Fruit fly (Drosophila melanogaster) whole organism, prepupa: ENCODE data around the gene be.

Experiments
- Blimp-1 ChIP-seq: fragments of 200-800 bp; sonication (Bioruptor generic); optimal IDR thresholded peaks from 3 replicates; lab custom pipeline; 2017; ENCODE audit warnings: missing biosample characterization, missing genetic modification characterization, mild to moderate bottlenecking, moderate library complexity, missing genetic modification reagents
- CG10631 ChIP-seq: fragments of 200-800 bp; sonication (Bioruptor generic); optimal IDR thresholded peaks from 2 replicates; lab custom pipeline; 2016; ENCODE audit warnings: missing biosample characterization, missing genetic modification characterization
- CG10669 ChIP-seq: fragments of 200-800 bp; sonication (Bioruptor generic); optimal IDR thresholded peaks from 3 replicates; lab custom pipeline; 2018; ENCODE audit warnings: missing biosample characterization, mild to moderate bottlenecking, missing genetic modification characterization, moderate library complexity
- CG11294 ChIP-seq: fragments of 200-800 bp; sonication (Bioruptor generic); IDR thresholded peaks from 2 replicates; pipeline ENCODE4 v1.3.6; 2022; ENCODE audit warnings: missing biosample characterization, missing genetic modification characterization
- CG11762 ChIP-seq: fragments of 200-800 bp; sonication (Bioruptor generic); optimal IDR thresholded peaks from 3 replicates; lab custom pipeline; 2016; ENCODE audit warnings: missing biosample characterization, missing genetic modification characterization; ENCODE audit not compliant: insufficient read depth
- CG11902 ChIP-seq: fragments of 200-800 bp; sonication (Bioruptor generic); optimal IDR thresholded peaks from 3 replicates; lab custom pipeline; 2016; ENCODE audit warnings: missing biosample characterization, missing genetic modification characterization
- CG15336 ChIP-seq: fragments of 200-800 bp; sonication (Bioruptor generic); IDR thresholded peaks from 2 replicates; pipeline ENCODE4 v1.3.6; 2022; ENCODE audit warnings: missing biosample characterization, missing genetic modification characterization
- CG16779 ChIP-seq: fragments of 200-800 bp; sonication (Bioruptor generic); optimal IDR thresholded peaks from 3 replicates; lab custom pipeline; 2017; ENCODE audit warnings: missing biosample characterization, mild to moderate bottlenecking, missing genetic modification characterization
- CG3032 ChIP-seq: fragments of 200-800 bp; optimal IDR thresholded peaks from 2 replicates; lab custom pipeline; 2019; ENCODE audit warnings: missing biosample characterization, mild to moderate bottlenecking, missing genetic modification characterization, moderate library complexity
- CG34406 ChIP-seq: fragments of 200-800 bp; sonication (Bioruptor generic); optimal IDR thresholded peaks from 3 replicates; lab custom pipeline; 2016; ENCODE audit warnings: missing biosample characterization, missing genetic modification characterization
- CG3919 ChIP-seq: fragments of 200-800 bp; sonication (Bioruptor generic); optimal IDR thresholded peaks from 3 replicates; lab custom pipeline; 2016; ENCODE audit warnings: missing biosample characterization, missing genetic modification characterization
- CG4318 ChIP-seq: fragments of 200-800 bp; sonication (Bioruptor generic); optimal IDR thresholded peaks from 3 replicates; lab custom pipeline; 2017; ENCODE audit warnings: missing biosample characterization, mild to moderate bottlenecking, missing genetic modification characterization
- CG6163 ChIP-seq: fragments of 200-800 bp; sonication (Bioruptor generic); IDR thresholded peaks from 3 replicates; pipeline ENCODE4 v1.3.6; 2022; ENCODE audit warnings: missing biosample characterization, missing genetic modification characterization
- CG6276 ChIP-seq: fragments of 200-800 bp; sonication (Bioruptor generic); optimal IDR thresholded peaks from 2 replicates; lab custom pipeline; 2017; ENCODE audit warnings: missing biosample characterization, mild to moderate bottlenecking, missing genetic modification characterization
- CG6792 ChIP-seq: fragments of 200-800 bp; sonication (Bioruptor generic); optimal IDR thresholded peaks from 3 replicates; lab custom pipeline; 2016; ENCODE audit warnings: missing biosample characterization, missing genetic modification characterization
- CG6808 ChIP-seq: fragments of 200-800 bp; sonication (Bioruptor generic); optimal IDR thresholded peaks from 3 replicates; lab custom pipeline; 2017; ENCODE audit warnings: missing biosample characterization, missing genetic modification characterization, mild to moderate bottlenecking, moderate library complexity, missing genetic modification reagents
- CG6854 ChIP-seq: fragments of 200-800 bp; sonication (Bioruptor generic); optimal IDR thresholded peaks from 2 replicates; lab custom pipeline; 2017; ENCODE audit warnings: missing biosample characterization, mild to moderate bottlenecking, missing genetic modification characterization
- CG8119 ChIP-seq: fragments of 200-800 bp; sonication (Bioruptor generic); IDR thresholded peaks from 3 replicates; pipeline ENCODE4 v1.3.6; 2022; ENCODE audit warnings: missing biosample characterization, missing genetic modification characterization
- CG8319 ChIP-seq: fragments of 200-800 bp; sonication (Bioruptor generic); optimal IDR thresholded peaks from 3 replicates; lab custom pipeline; 2016; ENCODE audit warnings: missing biosample characterization, missing genetic modification characterization
- CG8632 ChIP-seq: fragments of 200-800 bp; sonication (Bioruptor generic); optimal IDR thresholded peaks from 3 replicates; lab custom pipeline; 2016; ENCODE audit warnings: missing biosample characterization, missing genetic modification characterization
- CG9139 ChIP-seq: fragments of 200-800 bp; sonication (Bioruptor generic); optimal IDR thresholded peaks from 3 replicates; lab custom pipeline; 2017; ENCODE audit warnings: missing biosample characterization, mild to moderate bottlenecking, missing genetic modification characterization
- Eip75B ChIP-seq: fragments of 200-800 bp; sonication (Bioruptor generic); optimal IDR thresholded peaks from 3 replicates; lab custom pipeline; 2016; ENCODE audit warnings: missing biosample characterization, missing genetic modification characterization
- Eip93F ChIP-seq: fragments of 200-800 bp; sonication (Bioruptor generic); optimal IDR thresholded peaks from 2 replicates; lab custom pipeline; 2016; ENCODE audit warnings: missing biosample characterization, mild to moderate bottlenecking, missing genetic modification characterization
- Ets21C ChIP-seq: fragments of 200-800 bp; sonication (Bioruptor generic); optimal IDR thresholded peaks from 3 replicates; lab custom pipeline; 2016; ENCODE audit warnings: missing biosample characterization, missing genetic modification characterization
- Ets96B ChIP-seq: fragments of 200-800 bp; optimal IDR thresholded peaks from 2 replicates; lab custom pipeline; 2019; ENCODE audit warnings: missing biosample characterization, mild to moderate bottlenecking, missing genetic modification characterization, moderate library complexity
- Gug ChIP-seq: fragments of 200-800 bp; sonication (Bioruptor generic); IDR thresholded peaks from 2 replicates; pipeline ENCODE4 v1.3.6; 2022; ENCODE audit warnings: missing biosample characterization, missing genetic modification characterization
- Hr39 ChIP-seq: fragments of 200-800 bp; sonication (Bioruptor generic); optimal IDR thresholded peaks from 2 replicates; lab custom pipeline; 2016; ENCODE audit warnings: missing biosample characterization, missing genetic modification characterization
- Hr4 ChIP-seq: fragments of 200-800 bp; sonication (Bioruptor generic); optimal IDR thresholded peaks from 3 replicates; lab custom pipeline; 2016; ENCODE audit warnings: missing biosample characterization, missing genetic modification characterization
- Lpt ChIP-seq: fragments of 200-800 bp; sonication (Bioruptor generic); optimal IDR thresholded peaks from 3 replicates; lab custom pipeline; 2016; ENCODE audit warnings: missing biosample characterization, missing genetic modification characterization
- Met ChIP-seq: fragments of 200-800 bp; sonication (Bioruptor generic); optimal IDR thresholded peaks from 3 replicates; lab custom pipeline; 2016; ENCODE audit warnings: missing biosample characterization, missing genetic modification characterization
- OdsH ChIP-seq: fragments of 200-800 bp; sonication (Bioruptor generic); optimal IDR thresholded peaks from 3 replicates; lab custom pipeline; 2016; ENCODE audit warnings: missing biosample characterization, missing genetic modification characterization
- Smox ChIP-seq: fragments of 200-800 bp; sonication (Bioruptor generic); optimal IDR thresholded peaks from 3 replicates; lab custom pipeline; 2016; ENCODE audit warnings: missing biosample characterization, missing genetic modification characterization
- Sox14 ChIP-seq: fragments of 200-800 bp; sonication (Bioruptor generic); optimal IDR thresholded peaks from 3 replicates; lab custom pipeline; 2016; ENCODE audit warnings: missing biosample characterization, missing genetic modification characterization
- Sox15 ChIP-seq: fragments of 200-800 bp; sonication (Bioruptor generic); optimal IDR thresholded peaks from 3 replicates; lab custom pipeline; 2016; ENCODE audit warnings: missing biosample characterization, missing genetic modification characterization
- achi ChIP-seq: fragments of 200-800 bp; sonication (Bioruptor generic); optimal IDR thresholded peaks from 3 replicates; lab custom pipeline; 2016; ENCODE audit warnings: missing biosample characterization, missing genetic modification characterization
- acj6 ChIP-seq: fragments of 200-800 bp; sonication (Bioruptor generic); optimal IDR thresholded peaks from 3 replicates; lab custom pipeline; 2016; ENCODE audit warnings: missing biosample characterization, missing genetic modification characterization
- dsx ChIP-seq: fragments of 200-800 bp; optimal IDR thresholded peaks from 3 replicates; lab custom pipeline; 2019; ENCODE audit warnings: missing biosample characterization, mild to moderate bottlenecking, missing genetic modification characterization, moderate library complexity; ENCODE audit not compliant: poor library complexity, severe bottlenecking
- eg ChIP-seq: fragments of 200-800 bp; sonication (Bioruptor generic); IDR thresholded peaks from 3 replicates; pipeline ENCODE4 v1.3.6; 2022; ENCODE audit warnings: missing biosample characterization, missing genetic modification characterization
- esn ChIP-seq: fragments of 200-800 bp; sonication (Bioruptor generic); optimal IDR thresholded peaks from 2 replicates; lab custom pipeline; 2016; ENCODE audit warnings: missing biosample characterization, mild to moderate bottlenecking, missing genetic modification characterization, moderate library complexity
- fd59A ChIP-seq: fragments of 200-800 bp; sonication (Bioruptor generic); optimal IDR thresholded peaks from 2 replicates; lab custom pipeline; 2017; ENCODE audit warnings: missing biosample characterization, mild to moderate bottlenecking, missing genetic modification characterization, missing genetic modification reagents
- fd85E ChIP-seq: fragments of 200-800 bp; sonication (Bioruptor generic); optimal IDR thresholded peaks from 3 replicates; lab custom pipeline; 2016; ENCODE audit warnings: missing biosample characterization, missing genetic modification characterization
- fkh ChIP-seq: fragments of 200-800 bp; sonication (Bioruptor generic); optimal IDR thresholded peaks from 3 replicates; lab custom pipeline; 2017; ENCODE audit warnings: missing biosample characterization, mild to moderate bottlenecking, missing genetic modification characterization, moderate library complexity
- lz ChIP-seq: fragments of 200-800 bp; sonication (Bioruptor generic); optimal IDR thresholded peaks from 3 replicates; lab custom pipeline; 2016; ENCODE audit warnings: missing biosample characterization, missing genetic modification characterization
- net ChIP-seq: fragments of 200-800 bp; sonication (Bioruptor generic); optimal IDR thresholded peaks from 3 replicates; lab custom pipeline; 2016; ENCODE audit warnings: missing biosample characterization, missing genetic modification characterization
- salr ChIP-seq, 2 experiments: fragments of 200-800 bp; sonication (Bioruptor generic); optimal IDR thresholded peaks; 3 replicates each; lab custom pipeline; 2016 to 2018; ENCODE audit warnings: missing biosample characterization in 2 of 2, missing genetic modification characterization in 2 of 2, mild to moderate bottlenecking in 1 of 2
- ss ChIP-seq, 2 experiments: fragments of 200-800 bp; sonication (Bioruptor generic); optimal IDR thresholded peaks; 2 replicates in 1 of 2; 3 replicates in 1 of 2; lab custom pipeline; 2017 to 2018; ENCODE audit warnings: mild to moderate bottlenecking in 2 of 2, missing biosample characterization in 2 of 2, missing genetic modification characterization in 2 of 2, moderate library complexity in 1 of 2
- svp ChIP-seq: fragments of 200-800 bp; sonication (Bioruptor generic); peaks from one replicate; lab custom pipeline; 2016; ENCODE audit warnings: missing biosample characterization, missing genetic modification characterization
- topi ChIP-seq: fragments of 200-800 bp; sonication (Bioruptor generic); optimal IDR thresholded peaks from 3 replicates; lab custom pipeline; 2016; ENCODE audit warnings: missing biosample characterization, missing genetic modification characterization

The be gene

DNA sequence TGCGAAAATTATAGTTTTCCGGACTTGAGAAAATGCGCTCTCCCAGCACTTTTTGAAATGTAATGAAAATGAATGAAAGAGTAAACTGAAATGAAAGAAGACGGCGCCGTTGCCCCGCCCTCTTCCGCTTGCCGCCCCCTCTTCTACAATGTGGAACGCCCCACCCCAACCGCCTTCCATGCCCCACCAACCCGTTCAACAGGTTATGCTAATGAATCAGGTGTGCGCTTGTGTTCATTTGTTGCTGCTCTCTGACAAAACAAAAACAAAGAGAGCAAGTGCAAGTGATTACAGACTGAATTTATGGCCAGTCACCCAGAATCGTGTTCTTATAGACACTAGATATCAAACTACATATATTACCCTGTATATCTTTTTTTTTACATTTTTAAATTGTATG is 1.5 kb downstream of the be start:
- TF ChIP-seq Blimp-1 (GFP tag; lab: Kevin White, UChicago): peak; percentile 16
- TF ChIP-seq Smox (GFP tag; lab: Kevin White, UChicago): no peak
- TF ChIP-seq eg (GFP tag; lab: Robert Waterston, UW): peak; percentile 32; the same call in 1 of the 3 replicates
- no peak for TF ChIP-seq CG11902 (GFP tag; lab: Kevin White, UChicago)
- TF ChIP-seq Eip75B (GFP tag; lab: Kevin White, UChicago): no peak
- TF ChIP-seq CG6163: peak; percentile 48; the same call in 2 of the 3 replicates
- TF ChIP-seq ss (GFP tag; optimal IDR thresholded peaks at IDR 0.05; lab: Kevin White, UChicago): peak; percentile 12 to 50
- peak; percentile 55 for TF ChIP-seq dsx (GFP tag; lab: Kevin White, UChicago)
- TF ChIP-seq CG8119: peak; percentile 52; the same call in 1 of the 3 replicates
- TF ChIP-seq Hr4 (GFP tag; lab: Kevin White, UChicago): no peak
- TF ChIP-seq, all 60 proteins: peak for 6

DNA sequence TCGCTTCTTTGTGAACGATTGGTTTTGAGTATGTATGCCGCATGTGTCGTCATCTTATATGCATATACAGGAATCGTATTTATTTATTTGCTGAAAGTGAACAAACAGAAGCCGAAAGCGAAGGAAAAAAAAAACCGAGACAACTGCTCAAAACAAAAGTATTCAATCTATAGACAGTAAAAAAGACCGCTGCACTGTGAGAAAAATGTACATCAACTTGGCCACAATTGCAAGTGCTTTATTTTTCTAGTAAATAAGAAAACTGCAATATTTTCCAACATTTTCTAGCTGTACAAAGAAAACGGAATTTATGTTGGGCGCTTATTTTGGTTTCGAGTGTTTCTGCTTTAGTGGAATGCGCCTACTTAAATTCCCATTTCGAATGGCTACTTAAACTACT is 2.7 kb downstream of the be start:
- TF ChIP-seq CG9139 (GFP tag; lab: Kevin White, UChicago): no peak
- peak; percentile 52 for TF ChIP-seq Sox14 (GFP tag; lab: Kevin White, UChicago)
- peak; percentile 39 for TF ChIP-seq CG8632 (GFP tag; lab: Kevin White, UChicago)
- TF ChIP-seq fd59A: no peak
- peak; percentile 58 for TF ChIP-seq Smox (GFP tag; lab: Kevin White, UChicago)
- 0 out of 3 replicates have a peak, but pooled peaks have one; percentile 38 for TF ChIP-seq CG8119
- TF ChIP-seq CG34406 (GFP tag; lab: Kevin White, UChicago): peak; percentile 52
- peak; percentile 28 for TF ChIP-seq Ets96B (tag; lab: Kevin White, UChicago)
- peak; percentile 24 for TF ChIP-seq CG6854 (GFP tag; lab: Kevin White, UChicago)
- no peak for TF ChIP-seq CG11294
- TF ChIP-seq acj6 (GFP tag; lab: Kevin White, UChicago): peak; percentile 21
- TF ChIP-seq Ets21C: peak; percentile 18
- TF ChIP-seq Eip75B (GFP tag; lab: Kevin White, UChicago): peak; percentile 40
- TF ChIP-seq CG10669 (GFP tag; lab: Kevin White, UChicago): peak; percentile 33
- TF ChIP-seq ss (GFP tag; optimal IDR thresholded peaks at IDR 0.05; lab: Kevin White, UChicago): no peak
- no peak; the same call in 1 of the 2 replicates for TF ChIP-seq CG15336 (GFP tag; lab: Robert Waterston, UW)
- TF ChIP-seq dsx (GFP tag; lab: Kevin White, UChicago): peak; percentile 11
- no peak for TF ChIP-seq salr (GFP tag; optimal IDR thresholded peaks at IDR 0.05; lab: Kevin White, UChicago)
- peak; percentile 30 for TF ChIP-seq CG10631 (GFP tag; lab: Kevin White, UChicago)
- TF ChIP-seq Blimp-1 (GFP tag; lab: Kevin White, UChicago): peak; percentile 3
- peak; percentile 38 for TF ChIP-seq Lpt (GFP tag; lab: Kevin White, UChicago)
- TF ChIP-seq topi: peak; percentile 57
- TF ChIP-seq Met (GFP tag; lab: Kevin White, UChicago): peak; percentile 47
- TF ChIP-seq CG4318: no peak
- TF ChIP-seq Sox15: peak; percentile 32
- TF ChIP-seq CG11762 (GFP tag; lab: Kevin White, UChicago): peak; percentile 4
- TF ChIP-seq Eip93F (GFP tag; lab: Kevin White, UChicago): no peak
- peak; percentile 17 for TF ChIP-seq CG11902 (GFP tag; lab: Kevin White, UChicago)
- TF ChIP-seq CG6792: peak; percentile 42
- peak; percentile 64 for TF ChIP-seq Hr39 (GFP tag; lab: Kevin White, UChicago)
- TF ChIP-seq CG16779 (tag; lab: Kevin White, UChicago): no peak
- TF ChIP-seq lz (GFP tag; lab: Kevin White, UChicago): peak; percentile 51
- TF ChIP-seq CG3032 (tag; lab: Kevin White, UChicago): no peak
- peak; percentile 79 for TF ChIP-seq svp (GFP tag; lab: Kevin White, UChicago)
- peak; percentile 49 for TF ChIP-seq OdsH
- TF ChIP-seq CG8319 (GFP tag; lab: Kevin White, UChicago): peak; percentile 15
- no peak for TF ChIP-seq fd85E
- TF ChIP-seq CG6808 (GFP tag; lab: Kevin White, UChicago): peak; percentile 26
- TF ChIP-seq net: peak; percentile 47
- TF ChIP-seq CG3919: peak; percentile 51
- peak; percentile 38 for TF ChIP-seq fkh (GFP tag; lab: Kevin White, UChicago)
- TF ChIP-seq CG6276 (GFP tag; lab: Kevin White, UChicago): peak; percentile 30
- no peak for TF ChIP-seq achi (GFP tag; lab: Kevin White, UChicago)
- 0 out of 2 replicates have a peak, but pooled peaks have one; percentile 39 for TF ChIP-seq Gug (GFP tag; lab: Robert Waterston, UW)
- peak; percentile 68 for TF ChIP-seq esn
